Fruit fly (Drosophila melanogaster) whole organism, prepupa: ENCODE measurements around the gene RpL36.

Experiments used
- CG15336 ChIP-seq: fragments of 200-800 bp; sonication (Bioruptor generic); IDR thresholded peaks from 2 replicates; pipeline ENCODE4 v1.3.6; 2022; ENCODE audit warnings: missing biosample characterization, missing genetic modification characterization
- CG32006 ChIP-seq: fragments of 200-800 bp; sonication (Bioruptor generic); optimal IDR thresholded peaks from 3 replicates; lab custom pipeline; 2017; ENCODE audit warnings: missing biosample characterization, mild to moderate bottlenecking, missing genetic modification characterization
- CG6854 ChIP-seq: fragments of 200-800 bp; sonication (Bioruptor generic); optimal IDR thresholded peaks from 2 replicates; lab custom pipeline; 2017; ENCODE audit warnings: missing biosample characterization, mild to moderate bottlenecking, missing genetic modification characterization
- Hr39 ChIP-seq: fragments of 200-800 bp; sonication (Bioruptor generic); optimal IDR thresholded peaks from 2 replicates; lab custom pipeline; 2016; ENCODE audit warnings: missing biosample characterization, missing genetic modification characterization
- lz ChIP-seq: fragments of 200-800 bp; sonication (Bioruptor generic); optimal IDR thresholded peaks from 3 replicates; lab custom pipeline; 2016; ENCODE audit warnings: missing biosample characterization, missing genetic modification characterization

- TF ChIP-seq lz (no peak), CG32006 (GFP tag; lab: Kevin White, UChicago) (no peak), CG6854 (no peak), CG15336 (GFP tag; lab: Robert Waterston, UW) (no peak), Hr39 (GFP tag; lab: Kevin White, UChicago) (no peak)
Observed at dm6 chrX:598322-599057, 30.8 kb downstream of the RpL36 start.
